Worm (Caenorhabditis elegans) whole organism, L2 larva: ENCODE data around the gene C01B10.44.
A peak's percentile ranks its signal among the peaks of the same experiment; 100 is the strongest.

ENCODE experiments used
- C34F6.9 ChIP-seq: fragments of 150-350 bp; optimal IDR thresholded peaks from 2 replicates; lab custom pipeline; 2014; ENCODE audit warnings: missing biosample characterization, missing genetic modification characterization
- R02D3.7 ChIP-seq: fragments of 150-350 bp; optimal IDR thresholded peaks from 2 replicates; lab custom pipeline; 2014; ENCODE audit warnings: missing biosample characterization, missing genetic modification characterization
- Y55F3AM.14 ChIP-seq: fragments of 200-800 bp; sonication (Bioruptor generic); optimal IDR thresholded peaks from 2 replicates; lab custom pipeline; 2018; ENCODE audit warnings: mild to moderate bottlenecking, missing genetic modification characterization, missing compliant biosample characterization
- ZK546.5 ChIP-seq: sonication (generic microtip); optimal IDR thresholded peaks from 2 replicates; lab custom pipeline; 2017; ENCODE audit warnings: missing biosample characterization, missing genetic modification characterization
- alr-1 ChIP-seq: fragments of 150-350 bp; optimal IDR thresholded peaks from 2 replicates; lab custom pipeline; 2014; ENCODE audit warnings: missing biosample characterization, missing genetic modification characterization
- aly-2 ChIP-seq: fragments of 150-350 bp; optimal IDR thresholded peaks from 2 replicates; lab custom pipeline; 2014; ENCODE audit warnings: missing biosample characterization, missing genetic modification characterization
- ama-1 ChIP-seq: fragments of 150-350 bp; optimal IDR thresholded peaks from 2 replicates; lab custom pipeline; 2018; ENCODE audit warnings: inconsistent platforms
- blmp-1 ChIP-seq: sonication (generic microtip); optimal IDR thresholded peaks from 2 replicates; lab custom pipeline; 2017; ENCODE audit warnings: missing genetic modification characterization, mild to moderate bottlenecking, missing compliant biosample characterization, antibody characterized with exemption, moderate library complexity; ENCODE audit not compliant: insufficient read depth
- ceh-16 ChIP-seq: fragments of 150-350 bp; optimal IDR thresholded peaks from 2 replicates; lab custom pipeline; 2014; ENCODE audit warnings: missing biosample characterization, missing genetic modification characterization
- ceh-82 ChIP-seq: fragments of 150-350 bp; optimal IDR thresholded peaks from 2 replicates; lab custom pipeline; 2014; ENCODE audit warnings: missing biosample characterization, missing genetic modification characterization
- crh-2 ChIP-seq: sonication (generic microtip); optimal IDR thresholded peaks from 2 replicates; lab custom pipeline; 2017; ENCODE audit warnings: missing biosample characterization, missing genetic modification characterization
- dmd-4 ChIP-seq: sonication (generic microtip); optimal IDR thresholded peaks from 2 replicates; lab custom pipeline; 2017; ENCODE audit warnings: missing biosample characterization, missing genetic modification characterization
- elt-3 ChIP-seq: sonication (generic microtip); optimal IDR thresholded peaks from 2 replicates; lab custom pipeline; 2017; ENCODE audit warnings: missing biosample characterization, missing genetic modification characterization
- fos-1 ChIP-seq: fragments of 150-350 bp; optimal IDR thresholded peaks from 2 replicates; lab custom pipeline; 2014; ENCODE audit warnings: missing biosample characterization, missing genetic modification characterization
- gmeb-1 ChIP-seq: fragments of 150-350 bp; optimal IDR thresholded peaks from 2 replicates; lab custom pipeline; 2014; ENCODE audit warnings: missing biosample characterization, missing genetic modification characterization
- lin-11 ChIP-seq: fragments of 150-350 bp; sonication (generic microtip); optimal IDR thresholded peaks from 2 replicates; lab custom pipeline; 2014; ENCODE audit warnings: missing biosample characterization, missing genetic modification characterization, inconsistent platforms, mixed read lengths
- lsy-2 ChIP-seq, 2 experiments: fragments of 150-350 bp in 1 of 2; sonication (generic microtip) in 1 of 2; optimal IDR thresholded peaks; 2 replicates each; lab custom pipeline; 2014 to 2017; ENCODE audit warnings: missing biosample characterization in 2 of 2, missing genetic modification characterization in 2 of 2
- mab-5 ChIP-seq: fragments of 150-350 bp; optimal IDR thresholded peaks from 2 replicates; lab custom pipeline; 2014; ENCODE audit warnings: missing biosample characterization, missing genetic modification characterization
- nhr-11 ChIP-seq: fragments of 150-350 bp; optimal IDR thresholded peaks from 2 replicates; lab custom pipeline; 2014; ENCODE audit warnings: missing biosample characterization, missing genetic modification characterization
- nhr-129 ChIP-seq: fragments of 150-350 bp; optimal IDR thresholded peaks from 2 replicates; lab custom pipeline; 2014; ENCODE audit warnings: missing biosample characterization, missing genetic modification characterization
- nhr-21 ChIP-seq: fragments of 150-350 bp; optimal IDR thresholded peaks from 2 replicates; lab custom pipeline; 2014; ENCODE audit warnings: missing biosample characterization, missing genetic modification characterization
- nhr-237 ChIP-seq: fragments of 150-350 bp; optimal IDR thresholded peaks from 2 replicates; lab custom pipeline; 2014; ENCODE audit warnings: missing biosample characterization, missing genetic modification characterization
- nhr-25 ChIP-seq: fragments of 150-350 bp; sonication (generic microtip); optimal IDR thresholded peaks from 3 replicates; lab custom pipeline; 2014; ENCODE audit warnings: missing biosample characterization, missing genetic modification characterization
- peb-1 ChIP-seq: fragments of 150-350 bp; optimal IDR thresholded peaks from 2 replicates; lab custom pipeline; 2014; ENCODE audit warnings: missing biosample characterization, missing genetic modification characterization
- skn-1 ChIP-seq: sonication (generic microtip); optimal IDR thresholded peaks from 2 replicates; lab custom pipeline; 2017; ENCODE audit warnings: missing biosample characterization, missing genetic modification characterization
- sma-3 ChIP-seq: sonication (generic microtip); optimal IDR thresholded peaks from 2 replicates; lab custom pipeline; 2016; ENCODE audit warnings: missing genetic modification reagents, missing genetic modification characterization, missing compliant biosample characterization
- sma-9 ChIP-seq, 2 experiments: fragments of 150-350 bp in 1 of 2; sonication (generic microtip) in 1 of 2; optimal IDR thresholded peaks; 2 replicates each; lab custom pipeline; 2014 to 2016; ENCODE audit warnings: missing genetic modification characterization in 2 of 2, mild to moderate bottlenecking in 1 of 2, missing biosample characterization in 1 of 2, missing compliant biosample characterization in 1 of 2, missing genetic modification reagents in 1 of 2, moderate library complexity in 1 of 2
- snpc-4 ChIP-seq: fragments of 150-350 bp; optimal IDR thresholded peaks from 2 replicates; lab custom pipeline; 2014; ENCODE audit warnings: missing biosample characterization, missing genetic modification characterization
- unc-55 ChIP-seq: fragments of 150-350 bp; sonication (generic microtip); optimal IDR thresholded peaks from 3 replicates; lab custom pipeline; 2014; ENCODE audit warnings: missing biosample characterization, missing genetic modification reagents, missing genetic modification characterization
- unc-62 ChIP-seq: fragments of 150-350 bp; optimal IDR thresholded peaks from 2 replicates; lab custom pipeline; 2014; ENCODE audit warnings: missing biosample characterization, missing genetic modification reagents, missing genetic modification characterization
- ztf-11 ChIP-seq: sonication (generic microtip); optimal IDR thresholded peaks from 2 replicates; lab custom pipeline; 2017; ENCODE audit warnings: missing biosample characterization, missing genetic modification characterization
- ztf-4 ChIP-seq: fragments of 150-350 bp; optimal IDR thresholded peaks from 2 replicates; lab custom pipeline; 2014; ENCODE audit warnings: missing biosample characterization, missing genetic modification characterization

The C01B10.44 gene

ce11 chrIV:6606587-6606986, 16.9 kb upstream of the C01B10.44 start:
- TF ChIP-seq nhr-25 (peak; percentile 17), nhr-11 (no peak), C34F6.9 (peak; percentile 10)

ce11 chrIV:6607059-6607458, 16.4 kb upstream of the C01B10.44 start:
- TF ChIP-seq nhr-25 (no peak), fos-1 (tag; lab: Kevin White, UChicago) (peak; percentile 18)

- TF ChIP-seq R02D3.7 (tag; lab: Kevin White, UChicago) (no peak), dmd-4 (tag; lab: Kevin White, UChicago) (no peak), peb-1 (no peak), sma-9 (GFP tag; optimal IDR thresholded peaks at IDR 0.05; lab: Kevin White, UChicago) (no peak), sma-9 (tag; optimal IDR thresholded peaks at IDR 0.05; lab: Kevin White, UChicago) (no peak), ZK546.5 (tag; lab: Kevin White, UChicago) (no peak), lsy-2 (tag; optimal IDR thresholded peaks at IDR 0.05; lab: Kevin White, UChicago) (peak in 1 of 2 experiments; percentile 64), C34F6.9 (peak; percentile 51)
- TF ChIP-seq, all 48 proteins: peak for 2
Observed at ce11 chrIV:6613296-6613695, 10.2 kb upstream of the C01B10.44 start, which contains the start of gene drh-1. drh-1 (minus strand) TSS chrIV:6613353.

ce11 chrIV:6618607-6619006, 4.9 kb upstream of the C01B10.44 start:
- TF ChIP-seq gmeb-1 (tag; lab: Kevin White, UChicago), result peak; percentile 11
- TF ChIP-seq lsy-2 (tag; optimal IDR thresholded peaks at IDR 0.05; lab: Kevin White, UChicago), result peak in 1 of 2 experiments; percentile 18
- peak; percentile 22 for TF ChIP-seq crh-2 (tag; lab: Kevin White, UChicago)
- peak; percentile 52 for TF ChIP-seq nhr-129 (tag; lab: Kevin White, UChicago)
- TF ChIP-seq elt-3 (tag; lab: Kevin White, UChicago), result no peak
- TF ChIP-seq fos-1 (tag; lab: Kevin White, UChicago), result peak; percentile 22
- TF ChIP-seq unc-62 (GFP tag; lab: Kevin White, UChicago), result no peak
- peak; percentile 38 for TF ChIP-seq unc-55

ce11 chrIV:6621252-6621651, 2.2 kb upstream of the C01B10.44 start, which contains the start of gene C01B10.3:
C01B10.3 (minus strand) TSS chrIV:6621352.
- no peak for TF ChIP-seq nhr-11
- TF ChIP-seq unc-62 (GFP tag; lab: Kevin White, UChicago), result no peak
- TF ChIP-seq, all 48 proteins: peak for 0

ce11 chrIV:6622142-6622541, 1.3 kb upstream of the C01B10.44 start:
- TF ChIP-seq nhr-129 (tag; lab: Kevin White, UChicago) (no peak), blmp-1 (tag; lab: Kevin White, UChicago) (peak; percentile 11), dmd-4 (tag; lab: Kevin White, UChicago) (no peak), gmeb-1 (tag; lab: Kevin White, UChicago) (peak; percentile 41), ztf-4 (tag; lab: Kevin White, UChicago) (no peak), fos-1 (tag; lab: Kevin White, UChicago) (peak; percentile 66), nhr-21 (tag; lab: Kevin White, UChicago) (peak; percentile 22), ZK546.5 (tag; lab: Kevin White, UChicago) (no peak), nhr-11 (no peak), lin-11 (no peak), ama-1 (lab: Kevin White, UChicago) (no peak), ceh-16 (tag; lab: Kevin White, UChicago) (no peak), sma-3 (GFP tag; lab: Kevin White, UChicago) (peak; percentile 52), alr-1 (no peak), Y55F3AM.14 (GFP tag; lab: Kevin White, UChicago) (no peak), ztf-11 (tag; lab: Kevin White, UChicago) (no peak), ceh-82 (tag; lab: Kevin White, UChicago) (no peak), snpc-4 (tag; lab: Kevin White, UChicago) (no peak), nhr-237 (tag; lab: Kevin White, UChicago) (no peak), nhr-25 (peak; percentile 35), lsy-2 (tag; optimal IDR thresholded peaks at IDR 0.05; lab: Kevin White, UChicago) (no peak), R02D3.7 (tag; lab: Kevin White, UChicago) (no peak), unc-55 (no peak), mab-5 (tag; lab: Kevin White, UChicago) (no peak), unc-62 (GFP tag; lab: Kevin White, UChicago) (no peak), skn-1 (tag; lab: Kevin White, UChicago) (no peak), aly-2 (tag; lab: Kevin White, UChicago) (no peak)
